Fruit fly (Drosophila melanogaster): Measurements from ENCODE around the gene Tim9a.

DNA sequence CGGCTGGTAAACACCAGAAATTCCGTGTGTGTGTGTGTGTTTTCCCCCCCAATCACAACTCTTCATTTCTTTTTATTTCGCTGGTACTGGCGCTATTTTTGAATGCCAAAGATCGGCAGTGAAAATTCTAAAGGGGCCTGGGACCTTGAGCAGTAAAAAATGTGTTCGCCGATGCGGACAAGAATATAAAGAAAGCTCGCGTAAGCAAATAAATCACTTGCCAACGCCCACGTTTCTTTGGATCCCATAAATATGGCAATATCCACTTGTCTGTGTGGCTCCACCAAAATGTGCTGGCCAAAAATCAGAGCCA is 7.0 kb downstream of the Tim9a start:
- TF ChIP-seq CG31388 (GFP tag; optimal IDR thresholded peaks at IDR 0.05) (no peak), CG3407 (GFP tag; optimal IDR thresholded peaks at IDR 0.05) (no peak), sens-2 (GFP tag; IDR thresholded peaks at IDR 0.05) (no peak), Ravus (GFP tag; IDR thresholded peaks at IDR 0.05) (no peak), CG14667 (GFP tag; IDR thresholded peaks at IDR 0.05) (no peak), CG14050 (GFP tag; IDR thresholded peaks at IDR 0.05) (no peak), onecut (GFP tag; IDR thresholded peaks at IDR 0.05) (no peak)
